Fruit fly (Drosophila melanogaster): Measurements from ENCODE around the gene Cyp316a1.

dm6 chr3L:7530461-7531338 lies 39.0 kb downstream of the Cyp316a1 start:
- TF ChIP-seq CG8478 (optimal IDR thresholded peaks at IDR 0.05): no peak
- no peak for TF ChIP-seq CTCF (optimal IDR thresholded peaks at IDR 0.05)
